Worm (Caenorhabditis elegans): ENCODE results near the gene C25F9.10.

C25F9.10 gene

ce11 chrV:19428097-19428496 is 22.6 kb downstream of the C25F9.10 start:
- TF ChIP-seq drap-1 (GFP tag; optimal IDR thresholded peaks at IDR 0.05), result no peak
- TF ChIP-seq lin-13 (tag; optimal IDR thresholded peaks at IDR 0.05), result no peak

- no peak for TF ChIP-seq unc-120 (tag; optimal IDR thresholded peaks at IDR 0.05; ENCODE audit: poor library complexity, severe bottlenecking)
- TF ChIP-seq elt-1 (tag; optimal IDR thresholded peaks at IDR 0.05; ENCODE audit: borderline replicate concordance, insufficient read depth), result peak; percentile 60
- TF ChIP-seq sem-2 (GFP tag; optimal IDR thresholded peaks at IDR 0.05), result no peak
- peak; percentile 71 for TF ChIP-seq ham-2 (GFP tag; optimal IDR thresholded peaks at IDR 0.05)
- TF ChIP-seq unc-39 (tag; optimal IDR thresholded peaks at IDR 0.05), result no peak
- TF ChIP-seq nhr-12 (tag; optimal IDR thresholded peaks at IDR 0.05), result no peak
Measured at ce11 chrV:19428936-19429335, 23.4 kb downstream of the C25F9.10 start.

- no peak for TF ChIP-seq nhr-76 (tag; optimal IDR thresholded peaks at IDR 0.05)
- no peak for TF ChIP-seq elt-3 (tag; optimal IDR thresholded peaks at IDR 0.05)
- no peak for TF ChIP-seq flh-1 (GFP tag; optimal IDR thresholded peaks at IDR 0.05)
- no peak for TF ChIP-seq sem-2 (GFP tag; optimal IDR thresholded peaks at IDR 0.05)
- no peak for TF ChIP-seq unc-120 (tag; optimal IDR thresholded peaks at IDR 0.05; ENCODE audit: poor library complexity, severe bottlenecking)
- TF ChIP-seq nhr-237 (tag; optimal IDR thresholded peaks at IDR 0.05), result no peak
- no peak for TF ChIP-seq unc-62 (GFP tag; optimal IDR thresholded peaks at IDR 0.05)
- TF ChIP-seq pha-4 (tag; optimal IDR thresholded peaks at IDR 0.05), result no peak
- TF ChIP-seq ceh-83 (GFP tag; optimal IDR thresholded peaks at IDR 0.05), result no peak
- no peak for TF ChIP-seq bed-3 (GFP tag; optimal IDR thresholded peaks at IDR 0.05)
- peak; percentile 98 for TF ChIP-seq elt-1 (tag; optimal IDR thresholded peaks at IDR 0.05; ENCODE audit: borderline replicate concordance, insufficient read depth)
- TF ChIP-seq ham-2 (GFP tag; optimal IDR thresholded peaks at IDR 0.05), result peak; percentile 94
- TF ChIP-seq lin-32 (GFP tag; optimal IDR thresholded peaks at IDR 0.05), result no peak
- TF ChIP-seq cnd-1 (tag; optimal IDR thresholded peaks at IDR 0.05), result no peak
- TF ChIP-seq ces-1 (GFP tag; optimal IDR thresholded peaks at IDR 0.05), result no peak
Measured at ce11 chrV:19429605-19430004, 24.1 kb downstream of the C25F9.10 start.

ce11 chrV:19430351-19430913 is 24.9 kb downstream of the C25F9.10 start:
- peak; percentile 50 for TF ChIP-seq drap-1 (GFP tag; optimal IDR thresholded peaks at IDR 0.05)
- TF ChIP-seq sptf-1 (tag; optimal IDR thresholded peaks at IDR 0.05), result peak; percentile 72
- no peak for TF ChIP-seq lin-13 (tag; optimal IDR thresholded peaks at IDR 0.05)
- peak; percentile 25 for TF ChIP-seq sem-2 (GFP tag; optimal IDR thresholded peaks at IDR 0.05)
- peak; percentile 65 for TF ChIP-seq ham-2 (GFP tag; optimal IDR thresholded peaks at IDR 0.05)

DNA sequence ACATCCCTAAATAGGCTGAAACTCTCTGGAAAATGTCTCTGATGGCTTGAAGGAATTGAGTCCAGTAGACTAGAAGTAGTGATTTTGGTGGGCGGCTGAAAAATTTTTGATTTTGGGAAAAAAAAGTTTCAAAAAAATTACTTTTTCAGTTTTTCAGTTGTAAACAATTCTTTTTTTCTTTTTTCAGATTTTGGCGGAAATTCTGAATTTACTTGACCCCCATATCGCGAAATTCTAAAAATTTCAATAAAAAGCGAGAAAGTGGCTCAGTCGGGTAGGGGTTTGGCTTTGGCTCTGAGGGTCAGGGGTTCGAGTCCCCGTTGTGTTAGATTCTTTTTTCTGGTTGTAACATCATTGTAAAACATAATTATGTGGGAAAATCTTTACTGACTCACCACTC is 25.5 kb downstream of the C25F9.10 start, which contains the start of gene srw-85:
TSS of gene srw-85 (minus strand) at position 101 of the 400 bp plus-strand sequence.
- TF ChIP-seq hlh-1 (tag; optimal IDR thresholded peaks at IDR 0.05), result no peak
- no peak for TF ChIP-seq ces-1 (GFP tag; optimal IDR thresholded peaks at IDR 0.05)
- no peak for TF ChIP-seq lin-13 (tag; optimal IDR thresholded peaks at IDR 0.05)
- no peak for TF ChIP-seq zip-8 (tag; optimal IDR thresholded peaks at IDR 0.05)
- TF ChIP-seq ceh-83 (GFP tag; optimal IDR thresholded peaks at IDR 0.05), result no peak
- no peak for TF ChIP-seq cnd-1 (tag; optimal IDR thresholded peaks at IDR 0.05)
- no peak for TF ChIP-seq ham-2 (GFP tag; optimal IDR thresholded peaks at IDR 0.05)
- no peak for TF ChIP-seq unc-39 (tag; optimal IDR thresholded peaks at IDR 0.05)
- no peak for TF ChIP-seq M03D4.4 (tag; optimal IDR thresholded peaks at IDR 0.05)
- no peak for TF ChIP-seq lsy-2 (tag; optimal IDR thresholded peaks at IDR 0.05)
- no peak for TF ChIP-seq nhr-76 (tag; optimal IDR thresholded peaks at IDR 0.05)
- no peak for TF ChIP-seq unc-62 (GFP tag; optimal IDR thresholded peaks at IDR 0.05)
- TF ChIP-seq mab-5 (tag; optimal IDR thresholded peaks at IDR 0.05), result no peak
- TF ChIP-seq ceh-43 (GFP tag; optimal IDR thresholded peaks at IDR 0.05), result no peak

DNA sequence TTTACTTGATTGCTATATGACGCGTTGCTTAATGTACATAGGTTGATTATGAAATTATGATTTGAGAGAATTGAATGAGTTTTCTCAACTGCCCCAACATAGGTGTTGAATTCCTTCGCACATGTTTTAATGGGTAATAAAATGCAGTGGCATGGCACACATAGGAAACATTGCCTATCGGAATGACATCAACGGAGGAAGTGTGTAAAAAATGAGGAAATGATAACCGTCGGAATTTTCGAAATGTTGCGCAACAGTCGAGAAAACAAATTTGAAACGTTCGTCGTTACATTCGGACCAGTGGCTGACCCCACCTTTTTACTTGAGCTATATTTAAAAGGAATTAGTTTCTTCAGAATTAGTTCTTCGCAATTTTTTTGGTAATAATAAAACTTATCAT is 26.5 kb downstream of the C25F9.10 start:
- TF ChIP-seq cnd-1 (tag; optimal IDR thresholded peaks at IDR 0.05) (no peak), zip-8 (tag; optimal IDR thresholded peaks at IDR 0.05) (no peak)

ce11 chrV:19432972-19433371 is 27.4 kb downstream of the C25F9.10 start, which contains the start of gene C25F9.11:
Gene C25F9.11 (minus strand): TSS chrV:19433072.
- TF ChIP-seq lin-32 (GFP tag; optimal IDR thresholded peaks at IDR 0.05) (no peak), ztf-11 (tag; optimal IDR thresholded peaks at IDR 0.05) (no peak), ham-2 (GFP tag; optimal IDR thresholded peaks at IDR 0.05) (no peak), pha-4 (tag; optimal IDR thresholded peaks at IDR 0.05) (no peak), ceh-43 (GFP tag; optimal IDR thresholded peaks at IDR 0.05) (no peak), zip-8 (tag; optimal IDR thresholded peaks at IDR 0.05) (no peak), tbx-8 (GFP tag; optimal IDR thresholded peaks at IDR 0.05) (no peak), elt-3 (tag; optimal IDR thresholded peaks at IDR 0.05) (no peak), drap-1 (GFP tag; optimal IDR thresholded peaks at IDR 0.05) (no peak)
